Fruit fly (Drosophila melanogaster) whole organism, embryonic: ENCODE measurements around the gene CG12116.

Source experiments
- Awh ChIP-seq: fragments of 200-800 bp; sonication (Bioruptor generic); IDR thresholded peaks from 2 replicates; pipeline ENCODE4, ENCODE4 v1.3.6; 2022; ENCODE audit warnings: missing biosample characterization, missing genetic modification characterization
- CG10209 ChIP-seq: fragments of 200-800 bp; sonication (Bioruptor generic); optimal IDR thresholded peaks from 3 replicates; lab custom pipeline; 2017; ENCODE audit warnings: missing biosample characterization, mild to moderate bottlenecking, missing genetic modification characterization, missing genetic modification reagents
- CG11247 ChIP-seq: fragments of 200-800 bp; sonication (Bioruptor generic); IDR thresholded peaks from 2 replicates; pipeline ENCODE4 v1.3.6; 2022; ENCODE audit warnings: missing biosample characterization, missing genetic modification characterization
- CG11696 ChIP-seq: fragments of 200-800 bp; sonication (Bioruptor generic); IDR thresholded peaks from 2 replicates; pipeline ENCODE4 v1.3.6; 2022; ENCODE audit warnings: missing biosample characterization, missing genetic modification characterization
- CG13624 ChIP-seq: fragments of 200-800 bp; sonication (Bioruptor generic); optimal IDR thresholded peaks from 2 replicates; lab custom pipeline; 2016; ENCODE audit warnings: missing biosample characterization, missing genetic modification characterization
- CG15011 ChIP-seq: fragments of 200-800 bp; sonication (Bioruptor generic); optimal IDR thresholded peaks from 3 replicates; lab custom pipeline; 2018; ENCODE audit warnings: missing biosample characterization, mild to moderate bottlenecking, missing genetic modification characterization
- CG1647 ChIP-seq: fragments of 200-800 bp; sonication (Bioruptor generic); optimal IDR thresholded peaks from 3 replicates; lab custom pipeline; 2016; ENCODE audit warnings: missing biosample characterization, missing genetic modification characterization
- CG17359 ChIP-seq: fragments of 200-800 bp; sonication (Bioruptor generic); optimal IDR thresholded peaks from 3 replicates; lab custom pipeline; 2018; ENCODE audit warnings: missing biosample characterization, mild to moderate bottlenecking, missing genetic modification characterization, moderate library complexity
- CG17361 ChIP-seq: fragments of 200-800 bp; sonication (Bioruptor generic); IDR thresholded peaks from 3 replicates; pipeline ENCODE4 v1.3.6; 2022; ENCODE audit warnings: missing biosample characterization, missing genetic modification characterization
- CG2875 ChIP-seq: fragments of 200-800 bp; sonication (Bioruptor generic); optimal IDR thresholded peaks from 2 replicates; lab custom pipeline; 2017; ENCODE audit warnings: missing biosample characterization, mild to moderate bottlenecking, missing genetic modification characterization, missing genetic modification reagents
- CG34224 ChIP-seq: fragments of 200-800 bp; sonication (Bioruptor generic); IDR thresholded peaks from 3 replicates; pipeline ENCODE4 v1.3.6; 2022; ENCODE audit warnings: missing biosample characterization, missing genetic modification characterization; ENCODE audit not compliant: partially characterized antibody
- CG4617 ChIP-seq: fragments of 200-800 bp; sonication (Bioruptor generic); optimal IDR thresholded peaks from 3 replicates; lab custom pipeline; 2016; ENCODE audit warnings: missing biosample characterization, missing genetic modification characterization, borderline replicate concordance
- CG6654 ChIP-seq: fragments of 200-800 bp; sonication (Bioruptor generic); optimal IDR thresholded peaks from 2 replicates; lab custom pipeline; 2017; ENCODE audit warnings: missing biosample characterization, mild to moderate bottlenecking, missing genetic modification characterization
- CG7987 ChIP-seq: fragments of 200-800 bp; sonication (Bioruptor generic); optimal IDR thresholded peaks from 2 replicates; lab custom pipeline; 2018; ENCODE audit warnings: missing biosample characterization, mild to moderate bottlenecking, missing genetic modification characterization, moderate library complexity
- CG8290 ChIP-seq, 3 experiments: fragments of 200-800 bp; sonication (Bioruptor generic); optimal IDR thresholded peaks; 2 replicates each; lab custom pipeline; 2016 to 2019; ENCODE audit warnings: missing biosample characterization in 3 of 3, missing genetic modification characterization in 3 of 3, mild to moderate bottlenecking in 2 of 3, moderate library complexity in 1 of 3
- CG8359 ChIP-seq: fragments of 200-800 bp; sonication (Bioruptor generic); optimal IDR thresholded peaks from 2 replicates; lab custom pipeline; 2017; ENCODE audit warnings: missing biosample characterization, mild to moderate bottlenecking, missing genetic modification characterization, borderline replicate concordance
- CG8765 ChIP-seq: fragments of 200-800 bp; sonication (Bioruptor generic); IDR thresholded peaks from 2 replicates; pipeline ENCODE4 v1.3.6; 2022; ENCODE audit warnings: missing biosample characterization, missing genetic modification characterization
- CG8924 ChIP-seq: fragments of 200-800 bp; optimal IDR thresholded peaks from 3 replicates; lab custom pipeline; 2019; ENCODE audit warnings: missing biosample characterization, mild to moderate bottlenecking, missing genetic modification characterization, moderate library complexity
- CoRest ChIP-seq: fragments of 200-800 bp; sonication (Bioruptor generic); optimal IDR thresholded peaks from 3 replicates; lab custom pipeline; 2018; ENCODE audit warnings: missing biosample characterization, mild to moderate bottlenecking, missing genetic modification characterization, moderate library complexity
- Dll ChIP-seq: fragments of 200-800 bp; sonication (Bioruptor generic); IDR thresholded peaks from 4 replicates; pipeline ENCODE4 v1.3.6; 2022; ENCODE audit warnings: missing biosample characterization, missing genetic modification characterization; ENCODE audit not compliant: partially characterized antibody
- Doc2 ChIP-seq: fragments of 200-800 bp; sonication (Bioruptor generic); IDR thresholded peaks from 2 replicates; pipeline ENCODE4 v1.3.6; 2022; ENCODE audit warnings: missing biosample characterization, missing genetic modification characterization
- E2f2 ChIP-seq: fragments of 200-800 bp; sonication (Bioruptor generic); IDR thresholded peaks from 2 replicates; pipeline ENCODE4 v1.3.6; 2022; ENCODE audit warnings: missing biosample characterization, missing genetic modification characterization
- HLHmδ ChIP-seq: fragments of 200-800 bp; sonication (Bioruptor generic); optimal IDR thresholded peaks from 2 replicates; lab custom pipeline; 2018; ENCODE audit warnings: missing biosample characterization, mild to moderate bottlenecking, missing genetic modification characterization, moderate library complexity
- Kr ChIP-seq: fragments of 200-800 bp; sonication (Bioruptor generic); optimal IDR thresholded peaks from 2 replicates; lab custom pipeline; 2017; ENCODE audit warnings: missing biosample characterization, mild to moderate bottlenecking, missing genetic modification characterization
- Mrtf ChIP-seq: fragments of 200-800 bp; sonication (Bioruptor generic); IDR thresholded peaks from 3 replicates; pipeline ENCODE4 v1.3.6; 2022; ENCODE audit warnings: missing biosample characterization, missing genetic modification characterization
- Opbp ChIP-seq: fragments of 200-800 bp; sonication (Bioruptor generic); IDR thresholded peaks from 3 replicates; pipeline ENCODE4 v1.3.6; 2022; ENCODE audit warnings: missing biosample characterization, missing genetic modification characterization; ENCODE audit not compliant: partially characterized antibody
- Pdp1 ChIP-seq, 2 experiments: fragments of 200-800 bp; sonication (Bioruptor generic); optimal IDR thresholded peaks; 3 replicates each; lab custom pipeline; 2016; ENCODE audit warnings: missing biosample characterization in 2 of 2, missing genetic modification characterization in 2 of 2, mild to moderate bottlenecking in 1 of 2, moderate library complexity in 1 of 2
- Sox100B ChIP-seq: fragments of 200-800 bp; sonication (Bioruptor generic); optimal IDR thresholded peaks from 3 replicates; lab custom pipeline; 2018; ENCODE audit warnings: missing biosample characterization, mild to moderate bottlenecking, missing genetic modification characterization
- Tbp ChIP-seq: fragments of >200 bp; optimal IDR thresholded peaks from 2 replicates; lab custom pipeline; 2018; ENCODE audit warnings: missing biosample characterization, missing genetic modification characterization
- Xbp1 ChIP-seq: fragments of 200-800 bp; sonication (Bioruptor generic); optimal IDR thresholded peaks from 3 replicates; lab custom pipeline; 2016; ENCODE audit warnings: missing biosample characterization, mild to moderate bottlenecking, missing genetic modification characterization
- Xrp1 ChIP-seq: fragments of 200-800 bp; sonication (Bioruptor generic); IDR thresholded peaks from 2 replicates; pipeline ENCODE4 v1.3.6; 2022; ENCODE audit warnings: missing biosample characterization, missing genetic modification characterization
- ap ChIP-seq: fragments of 200-800 bp; sonication (Bioruptor generic); IDR thresholded peaks from 2 replicates; pipeline ENCODE4 v1.3.6; 2022; ENCODE audit warnings: missing biosample characterization, missing genetic modification characterization
- ash1 ChIP-seq: fragments of 200-800 bp; sonication (Bioruptor generic); optimal IDR thresholded peaks from 2 replicates; lab custom pipeline; 2018; ENCODE audit warnings: missing biosample characterization, mild to moderate bottlenecking, missing genetic modification characterization
- bcd ChIP-seq: fragments of 200-800 bp; sonication (Bioruptor generic); optimal IDR thresholded peaks from 2 replicates; lab custom pipeline; 2017; ENCODE audit warnings: missing biosample characterization, mild to moderate bottlenecking, missing genetic modification characterization
- crol ChIP-seq: fragments of 200-800 bp; sonication (Bioruptor generic); IDR thresholded peaks from 2 replicates; pipeline ENCODE4 v1.3.6; 2022; ENCODE audit warnings: missing biosample characterization, missing genetic modification characterization
- dm ChIP-seq: fragments of 200-800 bp; sonication (Bioruptor generic); optimal IDR thresholded peaks from 3 replicates; lab custom pipeline; 2016; ENCODE audit warnings: missing biosample characterization, missing genetic modification characterization
- eyg ChIP-seq: fragments of 200-800 bp; sonication (Bioruptor generic); optimal IDR thresholded peaks from 3 replicates; lab custom pipeline; 2016; ENCODE audit warnings: missing biosample characterization, missing genetic modification characterization
- gcm ChIP-seq: fragments of 200-800 bp; sonication (Bioruptor generic); optimal IDR thresholded peaks from 2 replicates; lab custom pipeline; 2019; ENCODE audit warnings: missing biosample characterization, mild to moderate bottlenecking, missing genetic modification characterization, moderate library complexity
- h ChIP-seq: fragments of >200 bp; optimal IDR thresholded peaks from 2 replicates; lab custom pipeline; 2017
- hbn ChIP-seq: fragments of 200-800 bp; sonication (Bioruptor generic); IDR thresholded peaks from 2 replicates; pipeline ENCODE4 v1.3.6; 2022; ENCODE audit warnings: missing biosample characterization, missing genetic modification characterization; ENCODE audit not compliant: partially characterized antibody
- kni ChIP-seq: fragments of 200-800 bp; sonication (Bioruptor generic); optimal IDR thresholded peaks from 3 replicates; lab custom pipeline; 2017; ENCODE audit warnings: mild to moderate bottlenecking, missing biosample characterization, missing genetic modification reagents, missing genetic modification characterization
- pros ChIP-seq: fragments of 200-800 bp; sonication (Bioruptor generic); optimal IDR thresholded peaks from 3 replicates; lab custom pipeline; 2019; ENCODE audit warnings: missing biosample characterization, mild to moderate bottlenecking, missing genetic modification characterization, moderate library complexity
- ro ChIP-seq: fragments of 200-800 bp; sonication (Bioruptor generic); IDR thresholded peaks from 2 replicates; pipeline ENCODE4 v1.3.6; 2022; ENCODE audit warnings: missing biosample characterization, missing genetic modification characterization
- schlank ChIP-seq: fragments of 200-800 bp; sonication (Bioruptor generic); optimal IDR thresholded peaks from 2 replicates; lab custom pipeline; 2018; ENCODE audit warnings: missing biosample characterization, mild to moderate bottlenecking, missing genetic modification characterization
- sqz ChIP-seq: fragments of 200-800 bp; sonication (Bioruptor generic); optimal IDR thresholded peaks from 3 replicates; lab custom pipeline; 2018; ENCODE audit warnings: missing biosample characterization, mild to moderate bottlenecking, missing genetic modification characterization
- tll ChIP-seq, 2 experiments: fragments of 200-800 bp in 1 of 2; fragments of >200 bp in 1 of 2; sonication (Bioruptor generic) in 1 of 2; optimal IDR thresholded peaks; 2 replicates each; lab custom pipeline; 2017 to 2019; ENCODE audit warnings: missing biosample characterization in 2 of 2, missing genetic modification characterization in 2 of 2, mild to moderate bottlenecking in 1 of 2, moderate library complexity in 1 of 2
- usp ChIP-seq: fragments of >200 bp; optimal IDR thresholded peaks from 2 replicates; lab custom pipeline; 2017; ENCODE audit warnings: missing biosample characterization, missing genetic modification characterization
- wdn ChIP-seq: fragments of 200-800 bp; sonication (Bioruptor generic); IDR thresholded peaks from 2 replicates; pipeline ENCODE4 v1.3.6; 2022; ENCODE audit warnings: missing biosample characterization, missing genetic modification characterization
- zen ChIP-seq: fragments of 200-800 bp; sonication (Bioruptor generic); optimal IDR thresholded peaks from 3 replicates; lab custom pipeline; 2018; ENCODE audit warnings: missing biosample characterization, mild to moderate bottlenecking, missing genetic modification characterization, moderate library complexity

Gene CG12116

dm6 chrX:8437285-8438110 is 31.3 kb downstream of the CG12116 start, which contains the start of gene Miga (continued):
- TF ChIP-seq Sox100B (no peak), kni (GFP tag; lab: Kevin White, UChicago) (peak; percentile 60), CG4617 (GFP tag; lab: Kevin White, UChicago) (no peak), crol (GFP tag; lab: Robert Waterston, UW) (peak; percentile 68), pros (GFP tag; lab: Kevin White, UChicago) (peak; percentile 72), tll (GFP tag; optimal IDR thresholded peaks at IDR 0.05; lab: Kevin White, UChicago) (peak in 1 of 2 experiments; percentile 55), CG17361 (no peak), gcm (peak; percentile 47), Opbp (GFP tag; lab: Robert Waterston, UW) (peak; percentile 32; the same call in 1 of the 3 replicates), CG13624 (GFP tag; lab: Kevin White, UChicago) (no peak), eyg (GFP tag; lab: Kevin White, UChicago) (no peak), dm (GFP tag; lab: Kevin White, UChicago) (no peak), CG7987 (GFP tag; lab: Kevin White, UChicago) (no peak), sqz (GFP tag; lab: Kevin White, UChicago) (peak; percentile 19), CG34224 (no peak), Dll (no peak), CG17359 (tag; lab: Kevin White, UChicago) (no peak), ash1 (no peak), Kr (GFP tag; lab: Kevin White, UChicago) (peak; percentile 18), CG8924 (tag; lab: Kevin White, UChicago) (peak; percentile 23), h (lab: Kevin White, UChicago) (no peak), CG11247 (GFP tag; lab: Robert Waterston, UW) (no peak), CG11696 (GFP tag; lab: Robert Waterston, UW) (no peak), ap (GFP tag; lab: Robert Waterston, UW) (no peak), CG10209 (GFP tag; lab: Kevin White, UChicago) (no peak), CG2875 (no peak), Tbp (GFP tag; lab: Kevin White, UChicago) (no peak), zen (tag; lab: Kevin White, UChicago) (peak; percentile 84), CG8290 (GFP tag; optimal IDR thresholded peaks at IDR 0.05; lab: Kevin White, UChicago) (no peak), CG8290 (tag; optimal IDR thresholded peaks at IDR 0.05; lab: Kevin White, UChicago) (no peak)

dm6 chrX:8436656-8437284 is 32.0 kb downstream of the CG12116 start, which contains the start of gene CG1440:
Gene CG1440 (plus strand): TSS chrX:8437057.
- no peak for TF ChIP-seq wdn
- TF ChIP-seq CoRest (tag; lab: Kevin White, UChicago): no peak
- TF ChIP-seq Doc2 (GFP tag; lab: Robert Waterston, UW): no peak
- TF ChIP-seq CG8359 (GFP tag; lab: Kevin White, UChicago): no peak
- TF ChIP-seq schlank (tag; lab: Kevin White, UChicago): no peak
- TF ChIP-seq Pdp1 (GFP tag; optimal IDR thresholded peaks at IDR 0.05; lab: Kevin White, UChicago): peak in 1 of 2 experiments; percentile 89
- TF ChIP-seq Xbp1 (GFP tag; lab: Kevin White, UChicago): no peak
- TF ChIP-seq CG15011 (GFP tag; lab: Kevin White, UChicago): no peak
- TF ChIP-seq CG6654 (GFP tag; lab: Kevin White, UChicago): no peak
- no peak for TF ChIP-seq CG8765
- no peak for TF ChIP-seq hbn (GFP tag; lab: Robert Waterston, UW)
- TF ChIP-seq ro: no peak
- no peak for TF ChIP-seq HLHmδ
- TF ChIP-seq usp (GFP tag; lab: Kevin White, UChicago): no peak
- TF ChIP-seq Xrp1 (GFP tag; lab: Robert Waterston, UW): no peak
- TF ChIP-seq CG1647: no peak
- TF ChIP-seq E2f2: peak; percentile 70
- no peak for TF ChIP-seq bcd (GFP tag; lab: Kevin White, UChicago)
- no peak for TF ChIP-seq Mrtf (GFP tag; lab: Robert Waterston, UW)
- TF ChIP-seq Awh (GFP tag; lab: Robert Waterston, UW): no peak
